Worm (Caenorhabditis elegans) whole organism, L4 larva: ENCODE data around the gene C06A1.7.
A peak's percentile ranks its signal among the peaks of the same experiment; 100 is the strongest.

ENCODE experiments used
- T26A8.4 ChIP-seq: fragments of 200-800 bp; sonication (Bioruptor generic); IDR thresholded peaks from 2 replicates; pipeline ENCODE4 v1.3.6; 2022; ENCODE audit warnings: missing genetic modification characterization, missing compliant biosample characterization
- Y105C5A.15 ChIP-seq: fragments of 200-800 bp; sonication (Bioruptor generic); IDR thresholded peaks from 2 replicates; pipeline ENCODE4 v1.3.6; 2022; ENCODE audit warnings: missing genetic modification characterization, missing compliant biosample characterization
- Y48G9A.11 ChIP-seq: fragments of 200-800 bp; sonication (Bioruptor generic); IDR thresholded peaks from 2 replicates; pipeline ENCODE4 v1.3.6; 2022; ENCODE audit warnings: missing genetic modification reagents, missing genetic modification characterization, missing compliant biosample characterization
- Y75B8A.6 ChIP-seq: fragments of 200-800 bp; sonication (Bioruptor generic); IDR thresholded peaks from 2 replicates; pipeline ENCODE4 v1.3.6; 2022; ENCODE audit warnings: missing genetic modification reagents, missing genetic modification characterization, missing compliant biosample characterization
- aha-1 ChIP-seq: fragments of 150-350 bp; peaks from one replicate; lab custom pipeline; 2014; ENCODE audit warnings: missing biosample characterization, missing genetic modification characterization
- aly-2 ChIP-seq: sonication (generic microtip); optimal IDR thresholded peaks from 2 replicates; lab custom pipeline; 2018; ENCODE audit warnings: missing biosample characterization, missing genetic modification characterization
- ama-1 ChIP-seq: fragments of 150-350 bp; optimal IDR thresholded peaks from 2 replicates; lab custom pipeline; 2014; ENCODE audit warnings: inconsistent platforms, mixed read lengths
- ceh-20 ChIP-seq: fragments of 200-800 bp; sonication (Bioruptor generic); IDR thresholded peaks from 2 replicates; pipeline ENCODE4 v1.3.6; 2022; ENCODE audit warnings: missing genetic modification reagents, missing genetic modification characterization, missing compliant biosample characterization
- ceh-62 ChIP-seq: sonication (generic microtip); optimal IDR thresholded peaks from 2 replicates; lab custom pipeline; 2017; ENCODE audit warnings: missing biosample characterization, missing genetic modification characterization
- daf-16 ChIP-seq, 3 experiments: sonication (generic microtip); optimal IDR thresholded peaks; 2 replicates each; lab custom pipeline; 2016 to 2017; ENCODE audit warnings: missing genetic modification characterization in 3 of 3, missing genetic modification reagents in 3 of 3, mild to moderate bottlenecking in 2 of 3, missing compliant biosample characterization in 2 of 3, missing biosample characterization in 1 of 3, moderate library complexity in 1 of 3
- dmd-6 ChIP-seq: fragments of 200-800 bp; sonication (Bioruptor generic); IDR thresholded peaks from 2 replicates; pipeline ENCODE4 v1.3.6; 2022; ENCODE audit warnings: missing genetic modification reagents, missing genetic modification characterization, missing compliant biosample characterization
- dmd-8 ChIP-seq: fragments of 200-800 bp; sonication (Bioruptor generic); IDR thresholded peaks from 2 replicates; pipeline ENCODE4 v1.3.6; 2022; ENCODE audit warnings: missing genetic modification characterization, missing compliant biosample characterization
- dmd-9 ChIP-seq: fragments of 200-800 bp; sonication (Bioruptor generic); IDR thresholded peaks from 2 replicates; pipeline ENCODE4 v1.3.6; 2022; ENCODE audit warnings: missing genetic modification reagents, missing genetic modification characterization, missing compliant biosample characterization
- dve-1 ChIP-seq: sonication (generic microtip); optimal IDR thresholded peaks from 2 replicates; lab custom pipeline; 2017; ENCODE audit warnings: antibody characterized with exemption, mild to moderate bottlenecking, missing genetic modification characterization, missing compliant biosample characterization; ENCODE audit not compliant: insufficient read depth
- hlh-11 ChIP-seq: fragments of 200-800 bp; sonication (Bioruptor generic); optimal IDR thresholded peaks from 2 replicates; lab custom pipeline; 2018; ENCODE audit warnings: mild to moderate bottlenecking, missing genetic modification characterization, missing compliant biosample characterization
- hlh-30 ChIP-seq: sonication (generic microtip); optimal IDR thresholded peaks from 2 replicates; lab custom pipeline; 2017; ENCODE audit warnings: antibody characterized with exemption, mild to moderate bottlenecking, missing genetic modification characterization, missing compliant biosample characterization; ENCODE audit not compliant: insufficient read depth
- lim-7 ChIP-seq: fragments of 200-800 bp; sonication (Bioruptor generic); IDR thresholded peaks from 2 replicates; pipeline ENCODE4 v1.3.6; 2022; ENCODE audit warnings: missing genetic modification characterization, missing compliant biosample characterization
- lin-1 ChIP-seq: fragments of 200-800 bp; sonication (Bioruptor generic); IDR thresholded peaks from 2 replicates; pipeline ENCODE4 v1.3.6; 2022; ENCODE audit warnings: missing genetic modification reagents, missing genetic modification characterization, missing compliant biosample characterization
- lin-13 ChIP-seq: fragments of 150-350 bp; optimal IDR thresholded peaks from 2 replicates; lab custom pipeline; 2014; ENCODE audit warnings: missing biosample characterization, missing genetic modification reagents, missing genetic modification characterization
- lin-15B ChIP-seq: fragments of 150-350 bp; sonication (generic microtip); optimal IDR thresholded peaks from 3 replicates; lab custom pipeline; 2014; ENCODE audit warnings: missing biosample characterization, missing genetic modification characterization
- lin-38 ChIP-seq: fragments of 200-800 bp; sonication (Bioruptor generic); IDR thresholded peaks from 2 replicates; pipeline ENCODE4 v1.3.6; 2022; ENCODE audit warnings: missing genetic modification reagents, missing genetic modification characterization, missing compliant biosample characterization
- lir-3 ChIP-seq: sonication (generic microtip); optimal IDR thresholded peaks from 2 replicates; lab custom pipeline; 2016; ENCODE audit warnings: mild to moderate bottlenecking, missing genetic modification characterization, missing compliant biosample characterization
- madf-5 ChIP-seq, 2 experiments: fragments of 200-800 bp; sonication (Bioruptor generic); IDR thresholded peaks; 2 replicates each; pipeline ENCODE4 v1.3.6; 2022; ENCODE audit warnings: missing compliant biosample characterization in 2 of 2, missing genetic modification characterization in 2 of 2
- madf-9 ChIP-seq: fragments of 200-800 bp; sonication (Bioruptor generic); conservative IDR thresholded peaks from 2 replicates; pipeline ENCODE4 v1.3.6; 2022; ENCODE audit warnings: missing genetic modification reagents, missing genetic modification characterization, missing compliant biosample characterization
- mep-1 ChIP-seq: fragments of 150-350 bp; sonication (generic microtip); optimal IDR thresholded peaks from 3 replicates; lab custom pipeline; 2014; ENCODE audit warnings: missing biosample characterization, missing genetic modification characterization
- nhr-10 ChIP-seq: fragments of 150-350 bp; optimal IDR thresholded peaks from 2 replicates; lab custom pipeline; 2014; ENCODE audit warnings: missing biosample characterization, missing genetic modification characterization
- nhr-11 ChIP-seq: fragments of 150-350 bp; optimal IDR thresholded peaks from 2 replicates; lab custom pipeline; 2014; ENCODE audit warnings: missing biosample characterization, missing genetic modification characterization
- nhr-111 ChIP-seq: fragments of 200-800 bp; sonication (Bioruptor generic); optimal IDR thresholded peaks from 2 replicates; lab custom pipeline; 2018; ENCODE audit warnings: mild to moderate bottlenecking, missing genetic modification characterization, missing compliant biosample characterization
- nhr-28 ChIP-seq: fragments of 150-350 bp; optimal IDR thresholded peaks from 2 replicates; lab custom pipeline; 2014; ENCODE audit warnings: missing biosample characterization, missing genetic modification characterization
- nhr-41 ChIP-seq: fragments of 200-800 bp; sonication (Bioruptor generic); IDR thresholded peaks from 2 replicates; pipeline ENCODE4 v1.3.6; 2022; ENCODE audit warnings: missing genetic modification reagents, missing genetic modification characterization, missing compliant biosample characterization
- nhr-76 ChIP-seq: fragments of 150-350 bp; optimal IDR thresholded peaks from 2 replicates; lab custom pipeline; 2014; ENCODE audit warnings: missing biosample characterization, missing genetic modification characterization
- pqm-1 ChIP-seq: sonication (generic microtip); optimal IDR thresholded peaks from 2 replicates; lab custom pipeline; 2017; ENCODE audit warnings: missing biosample characterization, missing genetic modification characterization
- saeg-2 ChIP-seq: fragments of 200-800 bp; sonication (Bioruptor generic); IDR thresholded peaks from 2 replicates; pipeline ENCODE4 v1.3.6; 2022; ENCODE audit warnings: missing genetic modification reagents, missing genetic modification characterization, missing compliant biosample characterization
- skn-1 ChIP-seq: fragments of 150-350 bp; optimal IDR thresholded peaks from 2 replicates; lab custom pipeline; 2014; ENCODE audit warnings: missing biosample characterization, missing genetic modification characterization
- snpc-1.2 ChIP-seq: fragments of 200-800 bp; sonication (Bioruptor generic); IDR thresholded peaks from 2 replicates; pipeline ENCODE4 v1.3.6; 2022; ENCODE audit warnings: missing genetic modification reagents, missing genetic modification characterization, missing compliant biosample characterization
- tag-97 ChIP-seq: fragments of 200-800 bp; sonication (Bioruptor generic); IDR thresholded peaks from 2 replicates; pipeline ENCODE4 v1.3.6; 2022; ENCODE audit warnings: missing genetic modification characterization, missing compliant biosample characterization
- tra-1 ChIP-seq: fragments of 200-800 bp; sonication (Bioruptor generic); IDR thresholded peaks from 2 replicates; pipeline ENCODE4 v1.3.6; 2022; ENCODE audit warnings: missing genetic modification reagents, missing genetic modification characterization, missing compliant biosample characterization
- unc-130 ChIP-seq: sonication (generic microtip); optimal IDR thresholded peaks from 2 replicates; lab custom pipeline; 2016; ENCODE audit warnings: missing genetic modification reagents, missing genetic modification characterization, missing compliant biosample characterization
- unc-62 ChIP-seq, 3 experiments: fragments of 150-350 bp in 1 of 3; sonication (generic microtip); optimal IDR thresholded peaks in 2 of 3; peaks in 1 of 3; 1 replicate in 1 of 3; 2 replicates in 2 of 3; lab custom pipeline; 2014 to 2017; ENCODE audit warnings: missing biosample characterization in 3 of 3, missing genetic modification characterization in 3 of 3, missing genetic modification reagents in 3 of 3, missing genotype in 1 of 3
- vab-7 ChIP-seq: fragments of 200-800 bp; sonication (Bioruptor generic); IDR thresholded peaks from 2 replicates; pipeline ENCODE4 v1.3.6; 2022; ENCODE audit warnings: missing genetic modification reagents, missing genetic modification characterization, missing compliant biosample characterization
- zfp-3 ChIP-seq: fragments of 200-800 bp; sonication (Bioruptor generic); conservative IDR thresholded peaks from 2 replicates; pipeline ENCODE4 v1.3.6; 2022; ENCODE audit warnings: missing genetic modification reagents, missing genetic modification characterization, missing compliant biosample characterization
- zip-11 ChIP-seq: fragments of 200-800 bp; sonication (Bioruptor generic); IDR thresholded peaks from 2 replicates; pipeline ENCODE4 v1.3.6; 2022; ENCODE audit warnings: missing genetic modification characterization, missing compliant biosample characterization

C06A1.7 gene

ce11 chrII:10547311-10547710, 17.4 kb upstream of the C06A1.7 start (continued):
- no peak for TF ChIP-seq pqm-1 (tag; lab: Kevin White, UChicago)
- peak; percentile 45 for TF ChIP-seq Y48G9A.11 (GFP tag; lab: Robert Waterston, UW)
- 0 out of 2 replicates have a peak, but pooled peaks have one; percentile 23 for TF ChIP-seq ceh-20
- no peak for TF ChIP-seq unc-130 (GFP tag; lab: Kevin White, UChicago)
- TF ChIP-seq ceh-62 (tag; lab: Kevin White, UChicago): no peak
- no peak for TF ChIP-seq zip-11 (GFP tag; lab: Robert Waterston, UW)
- TF ChIP-seq, all 104 proteins: peak for 28

ce11 chrII:10547803-10548693, 16.6 kb upstream of the C06A1.7 start:
- TF ChIP-seq aly-2 (no peak), lim-7 (GFP tag; lab: Robert Waterston, UW) (peak; percentile 69), tra-1 (GFP tag; lab: Robert Waterston, UW) (0 out of 2 replicates have a peak, but pooled peaks have one; percentile 14), ama-1 (lab: Kevin White, UChicago) (peak; percentile 73), lin-1 (GFP tag; lab: Robert Waterston, UW) (no peak), daf-16 (GFP tag; optimal IDR thresholded peaks at IDR 0.05; lab: Kevin White, UChicago) (no peak), daf-16 (tag; optimal IDR thresholded peaks at IDR 0.05; lab: Kevin White, UChicago) (peak; percentile 14), Y105C5A.15 (GFP tag; lab: Robert Waterston, UW) (peak; percentile 63; the same call in 1 of the 2 replicates), lir-3 (tag; lab: Kevin White, UChicago) (no peak), zfp-3 (GFP tag; lab: Robert Waterston, UW) (0 out of 2 replicates have a peak, but pooled peaks have one; percentile 22), lin-38 (no peak), vab-7 (peak; percentile 53; the same call in 1 of the 2 replicates), hlh-11 (peak; percentile 49), lin-13 (GFP tag; lab: Kevin White, UChicago) (peak; percentile 31), dve-1 (tag; lab: Kevin White, UChicago) (peak; percentile 30), nhr-10 (tag; lab: Kevin White, UChicago) (no peak), dmd-6 (GFP tag; lab: Robert Waterston, UW) (peak; percentile 21), skn-1 (tag; lab: Kevin White, UChicago) (no peak), madf-9 (GFP tag; lab: Robert Waterston, UW) (0 out of 2 replicates have a peak, but pooled peaks have one; percentile 23), zip-11 (GFP tag; lab: Robert Waterston, UW) (0 out of 2 replicates have a peak, but pooled peaks have one; percentile 15), T26A8.4 (GFP tag; lab: Robert Waterston, UW) (no peak), mep-1 (tag; lab: Kevin White, UChicago) (peak; percentile 34), lin-15B (tag; lab: Kevin White, UChicago) (no peak), snpc-1.2 (GFP tag; lab: Robert Waterston, UW) (peak; percentile 56; the same call in 1 of the 2 replicates), saeg-2 (GFP tag; lab: Robert Waterston, UW) (no peak), unc-62 (GFP tag; optimal IDR thresholded peaks at IDR 0.05 in 1 of 2; lab: Kevin White, UChicago) (no peak), unc-62 (tag; optimal IDR thresholded peaks at IDR 0.05; lab: Kevin White, UChicago) (no peak), nhr-11 (tag; lab: Kevin White, UChicago) (no peak), Y75B8A.6 (GFP tag; lab: Robert Waterston, UW) (peak; percentile 33; the same call in 1 of the 2 replicates), hlh-30 (tag; lab: Kevin White, UChicago) (peak; percentile 91), nhr-76 (tag; lab: Kevin White, UChicago) (no peak), nhr-111 (GFP tag; lab: Kevin White, UChicago) (no peak), nhr-41 (GFP tag; lab: Robert Waterston, UW) (peak; percentile 58; the same call in 1 of the 2 replicates), tag-97 (no peak), dmd-8 (GFP tag; lab: Robert Waterston, UW) (no peak), aha-1 (tag; lab: Kevin White, UChicago) (peak; percentile 98), nhr-28 (tag; lab: Kevin White, UChicago) (peak; percentile 50), dmd-9 (GFP tag; lab: Robert Waterston, UW) (no peak), madf-5 (GFP tag; IDR thresholded peaks at IDR 0.05; lab: Robert Waterston, UW) (peak in 1 of 2 experiments; percentile 2; a peak in 1 of 4 replicates)
